Fruit fly (Drosophila melanogaster): ENCODE data around the gene CG4174.

dm6 chr3L:18622422-18622739 lies 4.6 kb upstream of the CG4174 start, which contains the start of gene bora:
- TF ChIP-seq CG12605 (GFP tag; IDR thresholded peaks at IDR 0.05), result no peak
- no peak for TF ChIP-seq Pif1B (GFP tag; optimal IDR thresholded peaks at IDR 0.05)
- TF ChIP-seq CG17806 (tag; optimal IDR thresholded peaks at IDR 0.05), result no peak
- no peak for TF ChIP-seq CG13204 (GFP tag; optimal IDR thresholded peaks at IDR 0.05)
- no peak for TF ChIP-seq CG8301 (tag; optimal IDR thresholded peaks at IDR 0.05)
- no peak for TF ChIP-seq CG8159 (tag; optimal IDR thresholded peaks at IDR 0.05)
- no peak for TF ChIP-seq gl (tag; optimal IDR thresholded peaks at IDR 0.05)
- no peak for TF ChIP-seq CG32121 (GFP tag; IDR thresholded peaks at IDR 0.05)
- no peak for TF ChIP-seq CG10348 (GFP tag; IDR thresholded peaks at IDR 0.05)
- TF ChIP-seq CG15710 (tag; optimal IDR thresholded peaks at IDR 0.05), result no peak
- TF ChIP-seq Snoo (tag; optimal IDR thresholded peaks at IDR 0.05), result no peak
- TF ChIP-seq Pif1A (GFP tag; optimal IDR thresholded peaks at IDR 0.05), result no peak
- no peak for TF ChIP-seq rn (GFP tag; IDR thresholded peaks at IDR 0.05)
- TF ChIP-seq Ets98B (GFP tag; IDR thresholded peaks at IDR 0.05), result no peak

Measured in whole organism, pupa.